Worm (Caenorhabditis elegans): ENCODE results near the gene T04A6.1.
A peak's percentile ranks its signal among the peaks of the same experiment; 100 is the strongest.

ce11 chrIII:7659440-7659839, 43.1 kb downstream of the T04A6.1 start:
- TF ChIP-seq dmd-4 (tag; optimal IDR thresholded peaks at IDR 0.05) (no peak), nhr-77 (tag; optimal IDR thresholded peaks at IDR 0.05) (no peak), mdl-1 (tag; optimal IDR thresholded peaks at IDR 0.05) (peak in 1 of 2 experiments; percentile 1), snpc-4 (tag; optimal IDR thresholded peaks at IDR 0.05) (no peak), mbf-1 (tag; optimal IDR thresholded peaks at IDR 0.05) (no peak), ztf-11 (tag; optimal IDR thresholded peaks at IDR 0.05) (no peak), unc-62 (GFP tag; optimal IDR thresholded peaks at IDR 0.05) (no peak), nhr-25 (tag; optimal IDR thresholded peaks at IDR 0.05) (no peak), nhr-11 (tag; optimal IDR thresholded peaks at IDR 0.05) (no peak), sma-9 (GFP tag; optimal IDR thresholded peaks at IDR 0.05) (peak; percentile 1), sma-9 (tag; optimal IDR thresholded peaks at IDR 0.05) (no peak), nhr-12 (tag; optimal IDR thresholded peaks at IDR 0.05) (no peak), nhr-6 (tag; optimal IDR thresholded peaks at IDR 0.05) (no peak), ztf-1 (GFP tag; conservative IDR thresholded peaks at IDR 0.05) (no peak), elt-3 (tag; optimal IDR thresholded peaks at IDR 0.05) (no peak)
